Fruit fly (Drosophila melanogaster): ENCODE data around the gene CG3847.
A peak's percentile ranks its signal among the peaks of the same experiment; 100 is the strongest.

CG3847 gene

DNA sequence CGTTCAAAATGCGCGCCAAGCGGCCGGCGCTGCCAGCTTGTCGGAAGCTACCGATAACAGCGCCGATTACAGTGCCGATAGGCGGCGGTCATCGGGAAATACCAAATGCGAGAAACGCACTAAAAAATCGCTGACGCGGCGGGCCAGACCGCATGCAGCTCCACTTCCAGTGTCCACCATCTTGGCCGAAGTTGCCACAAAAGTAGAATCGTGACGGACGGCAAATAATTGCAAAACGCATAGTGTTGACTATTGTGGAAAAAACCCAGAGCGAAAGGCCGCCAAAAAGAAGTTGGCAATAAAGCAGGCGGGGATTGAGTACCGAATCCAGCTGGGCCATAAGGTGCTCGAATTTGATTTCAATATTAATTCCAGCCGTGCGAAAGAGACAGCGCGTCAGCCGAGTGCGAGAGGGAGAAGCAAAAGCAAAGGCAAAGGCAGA lies at the start of gene CG3847 (continued):
- TF ChIP-seq Trl (optimal IDR thresholded peaks at IDR 0.05): no peak
- TF ChIP-seq Trl (GFP tag; optimal IDR thresholded peaks at IDR 0.05): peak; percentile 41
- peak; percentile 48 for TF ChIP-seq mam (GFP tag; optimal IDR thresholded peaks at IDR 0.05)
- no peak for TF ChIP-seq Spps (tag; optimal IDR thresholded peaks at IDR 0.05)
- no peak for TF ChIP-seq esg (GFP tag; conservative IDR thresholded peaks at IDR 0.05)
- TF ChIP-seq H2.0 (GFP tag; IDR thresholded peaks at IDR 0.05): peak; percentile 34; the same call in 1 of the 2 replicates
- no peak for TF ChIP-seq D19A (tag; optimal IDR thresholded peaks at IDR 0.05)
- peak; percentile 34 for TF ChIP-seq maf-S (GFP tag; optimal IDR thresholded peaks at IDR 0.05)
- TF ChIP-seq CG1233 (GFP tag; optimal IDR thresholded peaks at IDR 0.05): peak; percentile 19
- TF ChIP-seq emc (GFP tag; optimal IDR thresholded peaks at IDR 0.05): peak; percentile 8
- TF ChIP-seq da (GFP tag; optimal IDR thresholded peaks at IDR 0.05): peak; percentile 27
- TF ChIP-seq knrl (GFP tag; IDR thresholded peaks at IDR 0.05; ENCODE audit: partially characterized antibody): peak; percentile 73
- TF ChIP-seq ato (GFP tag; IDR thresholded peaks at IDR 0.05; ENCODE audit: partially characterized antibody): peak; percentile 61
- TF ChIP-seq CTCF (GFP tag; optimal IDR thresholded peaks at IDR 0.05): peak; percentile 37
- peak; percentile 43 for TF ChIP-seq nom (GFP tag; optimal IDR thresholded peaks at IDR 0.05)
- TF ChIP-seq scrt (GFP tag; optimal IDR thresholded peaks at IDR 0.05): no peak
- TF ChIP-seq Side (GFP tag; optimal IDR thresholded peaks at IDR 0.05): no peak
- TF ChIP-seq Sox102F (GFP tag; optimal IDR thresholded peaks at IDR 0.05): no peak
- TF ChIP-seq disco-r (GFP tag; optimal IDR thresholded peaks at IDR 0.05): no peak
- peak; percentile 68 for TF ChIP-seq NFAT (GFP tag; IDR thresholded peaks at IDR 0.05)
- TF ChIP-seq Bdp1 (GFP tag; optimal IDR thresholded peaks at IDR 0.05): no peak
- peak; percentile 60 for TF ChIP-seq CG10543 (GFP tag; optimal IDR thresholded peaks at IDR 0.05)
- TF ChIP-seq CG6254 (GFP tag; optimal IDR thresholded peaks at IDR 0.05): no peak
- TF ChIP-seq CG34224 (GFP tag; IDR thresholded peaks at IDR 0.05; ENCODE audit: partially characterized antibody): peak; percentile 43; the same call in 1 of the 3 replicates
- TF ChIP-seq grn (GFP tag; optimal IDR thresholded peaks at IDR 0.05): no peak
- no peak for TF ChIP-seq CG8765 (GFP tag; IDR thresholded peaks at IDR 0.05)
- peak; percentile 14 for TF ChIP-seq Hr3 (GFP tag; optimal IDR thresholded peaks at IDR 0.05)
- TF ChIP-seq sqz (GFP tag; optimal IDR thresholded peaks at IDR 0.05): no peak
- TF ChIP-seq cg (GFP tag; optimal IDR thresholded peaks at IDR 0.05): no peak
- no peak for TF ChIP-seq CG14965 (GFP tag; optimal IDR thresholded peaks at IDR 0.05; ENCODE audit: borderline replicate concordance)
- TF ChIP-seq CG10274 (GFP tag; optimal IDR thresholded peaks at IDR 0.05): no peak
- peak; percentile 27; the same call in 1 of the 2 replicates for TF ChIP-seq inv (GFP tag; IDR thresholded peaks at IDR 0.05; ENCODE audit: partially characterized antibody)
- no peak for TF ChIP-seq Fer2 (tag; optimal IDR thresholded peaks at IDR 0.05)
- TF ChIP-seq CG3163 (GFP tag; optimal IDR thresholded peaks at IDR 0.05): peak; percentile 30
- TF ChIP-seq CG13424 (tag; optimal IDR thresholded peaks at IDR 0.05): peak; percentile 18
- no peak for TF ChIP-seq CG31365 (tag; optimal IDR thresholded peaks at IDR 0.05)
- peak; percentile 65 for TF ChIP-seq dm (GFP tag; optimal IDR thresholded peaks at IDR 0.05)
- no peak for TF ChIP-seq CG11398 (GFP tag; optimal IDR thresholded peaks at IDR 0.05)
- TF ChIP-seq PHDP (tag; optimal IDR thresholded peaks at IDR 0.05): no peak
- no peak for TF ChIP-seq CG15073 (GFP tag; optimal IDR thresholded peaks at IDR 0.05)
- no peak for TF ChIP-seq schlank (tag; optimal IDR thresholded peaks at IDR 0.05)
- peak; percentile 69 for TF ChIP-seq nmo (GFP tag; optimal IDR thresholded peaks at IDR 0.05)
- peak; percentile 58 for TF ChIP-seq NC2β (GFP tag; optimal IDR thresholded peaks at IDR 0.05)
- peak; percentile 48 for TF ChIP-seq ERR (GFP tag; optimal IDR thresholded peaks at IDR 0.05)
- no peak for TF ChIP-seq CG7357 (GFP tag; IDR thresholded peaks at IDR 0.05)
- TF ChIP-seq kah (GFP tag; optimal IDR thresholded peaks at IDR 0.05): no peak
- TF ChIP-seq GATAe (GFP tag; conservative IDR thresholded peaks at IDR 0.05): no peak
- TF ChIP-seq caup (GFP tag; optimal IDR thresholded peaks at IDR 0.05; ENCODE audit: severe bottlenecking): peak; percentile 8
- no peak for TF ChIP-seq Hmx (GFP tag; optimal IDR thresholded peaks at IDR 0.05)
- no peak for TF ChIP-seq CG32767 (GFP tag; IDR thresholded peaks at IDR 0.05)
- TF ChIP-seq CHES-1-like (GFP tag; optimal IDR thresholded peaks at IDR 0.05): peak; percentile 66
- TF ChIP-seq Poxn (GFP tag; IDR thresholded peaks at IDR 0.05): no peak
